Worm (Caenorhabditis elegans): Measurements from ENCODE around the gene ugt-40.

- TF ChIP-seq W03F9.2 (tag; optimal IDR thresholded peaks at IDR 0.05) = no peak
- no peak for TF ChIP-seq dao-5 (tag; optimal IDR thresholded peaks at IDR 0.05)
Observed at ce11 chrV:7186599-7186998, 44.8 kb upstream of the ugt-40 start.
